Worm (Caenorhabditis elegans) whole organism, young adult: Measurements from ENCODE around the gene srj-38.

Source experiments
- T07F8.4 ChIP-seq: sonication (generic microtip); optimal IDR thresholded peaks from 2 replicates; lab custom pipeline; 2016; ENCODE audit warnings: mild to moderate bottlenecking, missing genetic modification characterization, moderate library complexity, missing compliant biosample characterization
- ama-1 ChIP-seq, 3 experiments: fragments of 150-350 bp in 1 of 3; sonication (generic microtip) in 2 of 3; optimal IDR thresholded peaks; 2 replicates each; lab custom pipeline; 2014 to 2018; ENCODE audit warnings: missing biosample characterization in 2 of 3, missing genetic modification characterization in 2 of 3, missing genetic modification reagents in 2 of 3
- aptf-3 ChIP-seq: fragments of 200-800 bp; sonication (Bioruptor generic); IDR thresholded peaks from 2 replicates; pipeline ENCODE4 v1.3.6; 2022; ENCODE audit warnings: missing genetic modification characterization, missing compliant biosample characterization
- atf-7 ChIP-seq: sonication (generic microtip); optimal IDR thresholded peaks from 2 replicates; lab custom pipeline; 2017; ENCODE audit warnings: mild to moderate bottlenecking, missing genetic modification characterization, missing compliant biosample characterization
- dpl-1 ChIP-seq: fragments of 150-350 bp; optimal IDR thresholded peaks from 2 replicates; lab custom pipeline; 2014; ENCODE audit warnings: missing biosample characterization, missing genetic modification reagents, missing genetic modification characterization
- hlh-12 ChIP-seq: sonication (generic microtip); optimal IDR thresholded peaks from 2 replicates; lab custom pipeline; 2016; ENCODE audit warnings: missing genetic modification characterization, missing compliant biosample characterization

ce11 chrV:833368-833767 is 50.9 kb downstream of the srj-38 start, which contains the start of gene F41H8.1:
- TF ChIP-seq dpl-1 (GFP tag; lab: Kevin White, UChicago): no peak
- TF ChIP-seq hlh-12 (tag; lab: Kevin White, UChicago): no peak
- no peak for TF ChIP-seq atf-7 (tag; lab: Kevin White, UChicago)
- no peak for TF ChIP-seq aptf-3 (GFP tag; lab: Robert Waterston, UW)
- TF ChIP-seq T07F8.4 (tag; lab: Kevin White, UChicago): no peak
- no peak for TF ChIP-seq ama-1 (optimal IDR thresholded peaks at IDR 0.05; lab: Kevin White, UChicago)
- no peak for TF ChIP-seq ama-1 (GFP tag; optimal IDR thresholded peaks at IDR 0.05; lab: Kevin White, UChicago)
